Fruit fly (Drosophila melanogaster): ENCODE data around the gene Mrtf.

DNA sequence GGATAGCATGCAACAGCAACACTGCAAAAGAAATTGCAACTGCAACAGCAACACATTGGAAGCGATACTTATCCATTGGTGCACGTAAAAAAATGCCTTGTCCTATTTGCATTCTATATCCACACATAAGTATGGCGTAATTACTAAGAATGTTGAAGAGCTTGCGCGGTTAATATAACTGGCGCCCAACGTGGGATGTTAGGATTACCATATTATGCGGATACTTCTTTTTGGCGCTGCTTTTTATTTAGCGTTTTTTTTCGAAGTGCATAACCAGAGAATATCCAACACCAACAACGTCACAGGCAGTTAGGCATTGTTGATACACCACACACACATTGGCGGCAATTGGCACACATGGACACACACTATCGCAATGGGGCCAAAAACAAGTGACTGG is 35.7 kb upstream of the Mrtf start:
- TF ChIP-seq usp (GFP tag; optimal IDR thresholded peaks at IDR 0.05) (no peak), psq (optimal IDR thresholded peaks at IDR 0.05) (no peak), pan (optimal IDR thresholded peaks at IDR 0.05) (no peak), EcR (GFP tag; optimal IDR thresholded peaks at IDR 0.05) (no peak), CG8478 (optimal IDR thresholded peaks at IDR 0.05) (no peak), Dll (optimal IDR thresholded peaks at IDR 0.05) (no peak)
